Worm (Caenorhabditis elegans) whole organism, mixed stage, embryonic: ENCODE measurements around the gene C31B8.1.

ENCODE experiments used
- drap-1 ChIP-seq: fragments of 200-800 bp; sonication (Bioruptor generic); optimal IDR thresholded peaks from 3 replicates; lab custom pipeline; 2018; ENCODE audit warnings: mild to moderate bottlenecking, missing genetic modification characterization, missing compliant biosample characterization
- elt-3 ChIP-seq: fragments of 150-350 bp; optimal IDR thresholded peaks from 2 replicates; lab custom pipeline; 2014; ENCODE audit warnings: missing biosample characterization, missing genetic modification characterization
- lsy-2 ChIP-seq: fragments of 150-350 bp; optimal IDR thresholded peaks from 2 replicates; lab custom pipeline; 2014; ENCODE audit warnings: missing biosample characterization, missing genetic modification characterization
- nhr-237 ChIP-seq: fragments of 150-350 bp; optimal IDR thresholded peaks from 2 replicates; lab custom pipeline; 2014; ENCODE audit warnings: missing biosample characterization, missing genetic modification characterization
- snpc-4 ChIP-seq: fragments of 150-350 bp; optimal IDR thresholded peaks from 2 replicates; lab custom pipeline; 2014; ENCODE audit warnings: missing biosample characterization, missing genetic modification characterization
- unc-62 ChIP-seq: fragments of 150-350 bp; optimal IDR thresholded peaks from 2 replicates; lab custom pipeline; 2014; ENCODE audit warnings: missing biosample characterization, missing genetic modification reagents, missing genetic modification characterization
- ztf-11 ChIP-seq: fragments of 150-350 bp; optimal IDR thresholded peaks from 2 replicates; lab custom pipeline; 2014; ENCODE audit warnings: missing biosample characterization, missing genetic modification characterization

ce11 chrV:2888265-2888664 is 43.1 kb upstream of the C31B8.1 start:
- TF ChIP-seq lsy-2 (tag; lab: Kevin White, UChicago) (no peak), elt-3 (tag; lab: Kevin White, UChicago) (no peak), unc-62 (GFP tag; lab: Kevin White, UChicago) (no peak), drap-1 (GFP tag; lab: Kevin White, UChicago) (no peak), ztf-11 (tag; lab: Kevin White, UChicago) (no peak), snpc-4 (tag; lab: Kevin White, UChicago) (no peak), nhr-237 (no peak)
